Fruit fly (Drosophila melanogaster) whole organism, wandering third instar larva: ENCODE measurements around the gene CG15406.
A peak's percentile ranks its signal among the peaks of the same experiment; 100 is the strongest.

Source experiments
- Abd-B ChIP-seq: fragments of >200 bp; optimal IDR thresholded peaks from 2 replicates; lab custom pipeline; 2017; ENCODE audit warnings: missing biosample characterization, missing genetic modification characterization
- CG32264 ChIP-seq: fragments of 200-800 bp; sonication (Bioruptor generic); optimal IDR thresholded peaks from 2 replicates; lab custom pipeline; 2016; ENCODE audit warnings: missing biosample characterization, missing genetic modification characterization
- CG9705 ChIP-seq: fragments of 200-800 bp; sonication (Bioruptor generic); optimal IDR thresholded peaks from 2 replicates; lab custom pipeline; 2018; ENCODE audit warnings: missing biosample characterization, mild to moderate bottlenecking, missing genetic modification characterization
- CrebA ChIP-seq: fragments of 200-800 bp; sonication (Bioruptor generic); optimal IDR thresholded peaks from 2 replicates; lab custom pipeline; 2016; ENCODE audit warnings: missing biosample characterization, mild to moderate bottlenecking, missing genetic modification characterization, borderline replicate concordance
- Dfd ChIP-seq: fragments of >200 bp; optimal IDR thresholded peaks from 2 replicates; lab custom pipeline; 2017; ENCODE audit warnings: missing biosample characterization, missing genetic modification characterization
- Dif ChIP-seq: fragments of 200-275, 200-300 bp; sonication (Bioruptor generic); optimal IDR thresholded peaks from 2 replicates; lab custom pipeline; 2018; ENCODE audit warnings: missing biosample characterization, missing genetic modification characterization; ENCODE audit not compliant: partially characterized antibody
- GATAd ChIP-seq: sonication (Bioruptor generic); optimal IDR thresholded peaks from 2 replicates; lab custom pipeline; 2016; ENCODE audit warnings: missing biosample characterization, missing genetic modification characterization
- HLH106 ChIP-seq: fragments of 200-800 bp; optimal IDR thresholded peaks from 3 replicates; lab custom pipeline; 2019; ENCODE audit warnings: missing biosample characterization, mild to moderate bottlenecking, missing genetic modification characterization, moderate library complexity
- Hnf4 ChIP-seq: fragments of 200-800 bp; sonication (Bioruptor generic); optimal IDR thresholded peaks from 2 replicates; lab custom pipeline; 2016; ENCODE audit warnings: missing biosample characterization, mild to moderate bottlenecking, missing genetic modification characterization
- Hr78 ChIP-seq: fragments of >200 bp; optimal IDR thresholded peaks from 2 replicates; lab custom pipeline; 2017; ENCODE audit warnings: missing biosample characterization, missing genetic modification characterization
- Hr83 ChIP-seq: fragments of 200-300 bp; sonication (Bioruptor generic); optimal IDR thresholded peaks from 2 replicates; lab custom pipeline; 2016; ENCODE audit warnings: missing biosample characterization, mild to moderate bottlenecking, missing genetic modification characterization, moderate library complexity; ENCODE audit not compliant: poor library complexity, severe bottlenecking
- Jra ChIP-seq: sonication (Bioruptor generic); optimal IDR thresholded peaks from 2 replicates; lab custom pipeline; 2016; ENCODE audit warnings: missing biosample characterization, missing genetic modification characterization
- Mio ChIP-seq: sonication (Bioruptor generic); optimal IDR thresholded peaks from 2 replicates; lab custom pipeline; 2016; ENCODE audit warnings: missing biosample characterization, missing genetic modification characterization
- Myc ChIP-seq: fragments of >200 bp; optimal IDR thresholded peaks from 2 replicates; lab custom pipeline; 2017
- N ChIP-seq: fragments of >200 bp; optimal IDR thresholded peaks from 2 replicates; lab custom pipeline; 2018; ENCODE audit warnings: missing biosample characterization, missing external identifiers, missing genetic modification characterization
- OdsH ChIP-seq: fragments of 200-800 bp; sonication (Bioruptor generic); optimal IDR thresholded peaks from 2 replicates; lab custom pipeline; 2016; ENCODE audit warnings: missing biosample characterization, mild to moderate bottlenecking, missing genetic modification characterization
- Rel ChIP-seq, 2 experiments: fragments of 200-800 bp; sonication (Bioruptor generic) in 1 of 2; optimal IDR thresholded peaks; 2 replicates in 1 of 2; 3 replicates in 1 of 2; lab custom pipeline; 2016 to 2019; ENCODE audit warnings: mild to moderate bottlenecking in 2 of 2, missing biosample characterization in 2 of 2, missing genetic modification characterization in 2 of 2, moderate library complexity in 1 of 2
- Sp1 ChIP-seq: fragments of 200-800 bp; sonication (Bioruptor generic); optimal IDR thresholded peaks from 3 replicates; lab custom pipeline; 2019; ENCODE audit warnings: missing biosample characterization, mild to moderate bottlenecking, missing genetic modification characterization, moderate library complexity
- Vsx2 ChIP-seq: fragments of 200-300, 225-300 bp; sonication (Bioruptor generic); optimal IDR thresholded peaks from 2 replicates; lab custom pipeline; 2018; ENCODE audit warnings: missing biosample characterization, missing genetic modification characterization; ENCODE audit not compliant: partially characterized antibody
- br ChIP-seq: fragments of 200-800 bp; sonication (Bioruptor generic); optimal IDR thresholded peaks from 2 replicates; lab custom pipeline; 2016; ENCODE audit warnings: missing biosample characterization, missing genetic modification characterization
- brk ChIP-seq: fragments of 200-800 bp; sonication (Bioruptor generic); optimal IDR thresholded peaks from 2 replicates; lab custom pipeline; 2016; ENCODE audit warnings: missing biosample characterization, mild to moderate bottlenecking, missing genetic modification characterization
- dl ChIP-seq, 2 experiments: fragments of 175-275, 200-275 bp in 1 of 2; fragments of 200-275 bp in 1 of 2; sonication (Bioruptor generic); optimal IDR thresholded peaks; lab custom pipeline; 2018; ENCODE audit warnings: mild to moderate bottlenecking in 2 of 2, missing biosample characterization in 2 of 2, missing genetic modification characterization in 2 of 2, moderate library complexity in 2 of 2; ENCODE audit not compliant: partially characterized antibody in 2 of 2, insufficient read depth in 1 of 2
- dmrt93B ChIP-seq: fragments of 200-800 bp; sonication (Bioruptor generic); optimal IDR thresholded peaks from 2 replicates; lab custom pipeline; 2018; ENCODE audit warnings: missing biosample characterization, mild to moderate bottlenecking, missing genetic modification characterization
- dsf ChIP-seq: sonication (Bioruptor generic); optimal IDR thresholded peaks from 2 replicates; lab custom pipeline; 2016; ENCODE audit warnings: missing biosample characterization, missing genetic modification characterization, borderline replicate concordance
- ey ChIP-seq: fragments of 200-800 bp; sonication (Bioruptor generic); optimal IDR thresholded peaks from 2 replicates; lab custom pipeline; 2016; ENCODE audit warnings: missing biosample characterization, missing genetic modification characterization
- foxo ChIP-seq, 2 experiments: fragments of 200-800 bp; sonication (Bioruptor generic); optimal IDR thresholded peaks; 2 replicates in 1 of 2; 3 replicates in 1 of 2; lab custom pipeline; 2016 to 2017; ENCODE audit warnings: missing biosample characterization in 2 of 2, missing genetic modification characterization in 2 of 2
- fru ChIP-seq: fragments of 200-800 bp; sonication (Bioruptor generic); optimal IDR thresholded peaks from 3 replicates; lab custom pipeline; 2016; ENCODE audit warnings: missing biosample characterization, mild to moderate bottlenecking, missing genetic modification characterization
- h ChIP-seq: fragments of 200-800 bp; sonication (Bioruptor generic); optimal IDR thresholded peaks from 3 replicates; lab custom pipeline; 2016; ENCODE audit warnings: missing biosample characterization, mild to moderate bottlenecking, missing genetic modification characterization
- jim ChIP-seq: fragments of 175-275, 200-325 bp; sonication (Bioruptor generic); optimal IDR thresholded peaks from 2 replicates; lab custom pipeline; 2016; ENCODE audit warnings: missing biosample characterization, mild to moderate bottlenecking, missing genetic modification characterization
- lola ChIP-seq: fragments of >200 bp; optimal IDR thresholded peaks from 2 replicates; lab custom pipeline; 2017; ENCODE audit warnings: missing biosample characterization, missing genetic modification characterization
- pan ChIP-seq: fragments of >200 bp; optimal IDR thresholded peaks from 2 replicates; lab custom pipeline; 2017
- psq ChIP-seq: fragments of 200-800 bp; sonication (Bioruptor generic); optimal IDR thresholded peaks from 3 replicates; lab custom pipeline; 2017; ENCODE audit warnings: missing biosample characterization, mild to moderate bottlenecking, missing genetic modification characterization, moderate library complexity
- rgr ChIP-seq: fragments of 200-800 bp; sonication (Bioruptor generic); optimal IDR thresholded peaks from 3 replicates; lab custom pipeline; 2016; ENCODE audit warnings: missing biosample characterization, mild to moderate bottlenecking, missing genetic modification characterization
- sage ChIP-seq: fragments of 200-800 bp; sonication (Bioruptor generic); optimal IDR thresholded peaks from 2 replicates; lab custom pipeline; 2016; ENCODE audit warnings: missing biosample characterization, mild to moderate bottlenecking, missing genetic modification characterization
- sv ChIP-seq: fragments of 200-800 bp; sonication (Bioruptor generic); optimal IDR thresholded peaks from 3 replicates; lab custom pipeline; 2016; ENCODE audit warnings: missing biosample characterization, missing genetic modification characterization
- tai ChIP-seq: sonication (Bioruptor generic); optimal IDR thresholded peaks from 2 replicates; lab custom pipeline; 2016; ENCODE audit warnings: missing biosample characterization, missing genetic modification characterization
- usp ChIP-seq: fragments of >200 bp; optimal IDR thresholded peaks from 2 replicates; lab custom pipeline; 2017; ENCODE audit warnings: missing biosample characterization, missing genetic modification characterization
- woc ChIP-seq: sonication (Bioruptor generic); optimal IDR thresholded peaks from 2 replicates; lab custom pipeline; 2016; ENCODE audit warnings: missing biosample characterization, mild to moderate bottlenecking, missing genetic modification characterization

The CG15406 gene

DNA sequence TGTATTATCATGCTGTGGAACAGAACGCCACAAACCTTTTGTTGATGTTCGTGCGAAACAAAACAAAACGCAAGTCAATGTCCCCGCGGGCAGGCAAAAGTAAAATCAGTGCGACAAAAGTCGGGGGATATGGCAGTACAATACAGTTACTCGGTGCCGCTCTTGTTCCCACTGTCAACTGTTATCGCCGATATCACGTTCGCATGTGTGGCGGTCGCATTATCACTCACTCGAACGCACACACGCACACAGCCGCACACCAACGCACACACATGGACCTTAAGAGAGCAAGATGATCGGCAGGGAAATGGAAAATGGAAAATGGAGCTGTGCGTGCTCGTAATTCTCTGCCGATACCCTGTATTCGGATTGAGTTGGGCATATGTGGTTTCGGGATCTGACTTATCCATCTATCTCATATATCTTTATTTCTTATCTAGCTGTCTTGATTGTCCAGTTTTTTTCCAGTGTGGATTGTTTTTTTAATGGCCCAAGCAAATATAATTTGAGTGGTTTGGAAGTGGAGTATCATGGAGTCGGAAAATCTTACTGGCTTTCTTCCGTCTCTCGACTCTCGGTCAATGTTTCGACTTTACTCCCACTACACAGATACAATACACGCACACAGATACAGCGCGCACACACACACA, 29.7 kb downstream of the CG15406 start (continued):
- no peak for TF ChIP-seq Sp1 (GFP tag; lab: Kevin White, UChicago)
- TF ChIP-seq Vsx2 = no peak
- peak; percentile 17 for TF ChIP-seq psq (GFP tag; lab: Kevin White, UChicago)
- TF ChIP-seq, all 38 proteins: peak for 16

dm6 chr2L:3339420-3339819, 30.4 kb downstream of the CG15406 start:
- TF ChIP-seq HLH106 (tag; lab: Kevin White, UChicago) = peak; percentile 3
- TF ChIP-seq Dfd (GFP tag; lab: Kevin White, UChicago) = peak; percentile 53
- TF ChIP-seq br (GFP tag; lab: Kevin White, UChicago) = no peak
- TF ChIP-seq usp (GFP tag; lab: Kevin White, UChicago) = no peak
- no peak for TF ChIP-seq tai (GFP tag; lab: Kevin White, UChicago)
- TF ChIP-seq rgr = peak; percentile 3
- peak; percentile 4 for TF ChIP-seq psq (GFP tag; lab: Kevin White, UChicago)
- TF ChIP-seq lola (GFP tag; lab: Kevin White, UChicago) = no peak
- peak; percentile 9 for TF ChIP-seq Sp1 (GFP tag; lab: Kevin White, UChicago)
- no peak for TF ChIP-seq Rel (GFP tag; optimal IDR thresholded peaks at IDR 0.05; lab: Kevin White, UChicago)
- peak; percentile 83 for TF ChIP-seq Rel (tag; optimal IDR thresholded peaks at IDR 0.05; lab: Kevin White, UChicago)
- TF ChIP-seq, all 38 proteins: peak for 6

dm6 chr2L:3341231-3341935, 32.4 kb downstream of the CG15406 start:
- TF ChIP-seq CG9705 (GFP tag; lab: Kevin White, UChicago) (no peak), Myc (lab: Kevin White, UChicago) (no peak), N (GFP tag; lab: Kevin White, UChicago) (peak; percentile 25), Dfd (GFP tag; lab: Kevin White, UChicago) (peak; percentile 44), ey (GFP tag; lab: Kevin White, UChicago) (peak; percentile 3), woc (GFP tag; lab: Kevin White, UChicago) (peak; percentile 16), psq (GFP tag; lab: Kevin White, UChicago) (peak; percentile 83), Jra (GFP tag; lab: Kevin White, UChicago) (peak; percentile 34), GATAd (GFP tag; lab: Kevin White, UChicago) (peak; percentile 24), Dif (GFP tag; lab: Kevin White, UChicago) (no peak), Sp1 (GFP tag; lab: Kevin White, UChicago) (peak; percentile 90), tai (GFP tag; lab: Kevin White, UChicago) (peak; percentile 54), OdsH (GFP tag; lab: Kevin White, UChicago) (peak; percentile 85), Rel (GFP tag; optimal IDR thresholded peaks at IDR 0.05; lab: Kevin White, UChicago) (no peak), Rel (tag; optimal IDR thresholded peaks at IDR 0.05; lab: Kevin White, UChicago) (peak; percentile 52), h (GFP tag; lab: Kevin White, UChicago) (peak; percentile 38), Hnf4 (GFP tag; lab: Kevin White, UChicago) (peak; percentile 77), dsf (GFP tag; lab: Kevin White, UChicago) (peak; percentile 20), CG32264 (no peak), dl (GFP tag; optimal IDR thresholded peaks at IDR 0.05; lab: Kevin White, UChicago; ENCODE audit: insufficient read depth in 1 of 2, partially characterized antibody in 2 of 2) (no peak), usp (GFP tag; lab: Kevin White, UChicago) (no peak), foxo (GFP tag; optimal IDR thresholded peaks at IDR 0.05; lab: Kevin White, UChicago) (peak in 1 of 2 experiments; percentile 71), rgr (peak; percentile 60), fru (GFP tag; lab: Kevin White, UChicago) (peak; percentile 73), pan (lab: Kevin White, UChicago) (no peak), Hr78 (GFP tag; lab: Kevin White, UChicago) (no peak), sv (GFP tag; lab: Kevin White, UChicago) (no peak), br (GFP tag; lab: Kevin White, UChicago) (peak; percentile 69), Mio (GFP tag; lab: Kevin White, UChicago) (no peak), sage (GFP tag; lab: Kevin White, UChicago) (peak; percentile 52), Vsx2 (no peak), HLH106 (tag; lab: Kevin White, UChicago) (peak; percentile 81), lola (GFP tag; lab: Kevin White, UChicago) (no peak), brk (GFP tag; lab: Kevin White, UChicago) (peak; percentile 9), jim (GFP tag; lab: Kevin White, UChicago) (no peak), Hr83 (GFP tag; lab: Kevin White, UChicago) (no peak), dmrt93B (GFP tag; lab: Kevin White, UChicago) (peak; percentile 60), CrebA (GFP tag; lab: Kevin White, UChicago) (no peak), Abd-B (GFP tag; lab: Kevin White, UChicago) (no peak)
